Worm (Caenorhabditis elegans): Measurements from ENCODE around the gene T13C2.2.

The T13C2.2 gene

ce11 chrII:6835500-6835899 is 43.5 kb downstream of the T13C2.2 start:
- TF ChIP-seq nhr-2 (tag; optimal IDR thresholded peaks at IDR 0.05) (peak; percentile 40), nhr-76 (tag; optimal IDR thresholded peaks at IDR 0.05) (no peak), unc-62 (GFP tag; optimal IDR thresholded peaks at IDR 0.05) (peak; percentile 91), lsy-2 (tag; optimal IDR thresholded peaks at IDR 0.05) (no peak), ceh-83 (GFP tag; optimal IDR thresholded peaks at IDR 0.05) (peak; percentile 35), elt-1 (tag; optimal IDR thresholded peaks at IDR 0.05; ENCODE audit: borderline replicate concordance, insufficient read depth) (no peak), ceh-39 (tag; optimal IDR thresholded peaks at IDR 0.05) (peak; percentile 24), ces-1 (GFP tag; optimal IDR thresholded peaks at IDR 0.05) (peak; percentile 97), sptf-1 (tag; optimal IDR thresholded peaks at IDR 0.05) (no peak)

DNA sequence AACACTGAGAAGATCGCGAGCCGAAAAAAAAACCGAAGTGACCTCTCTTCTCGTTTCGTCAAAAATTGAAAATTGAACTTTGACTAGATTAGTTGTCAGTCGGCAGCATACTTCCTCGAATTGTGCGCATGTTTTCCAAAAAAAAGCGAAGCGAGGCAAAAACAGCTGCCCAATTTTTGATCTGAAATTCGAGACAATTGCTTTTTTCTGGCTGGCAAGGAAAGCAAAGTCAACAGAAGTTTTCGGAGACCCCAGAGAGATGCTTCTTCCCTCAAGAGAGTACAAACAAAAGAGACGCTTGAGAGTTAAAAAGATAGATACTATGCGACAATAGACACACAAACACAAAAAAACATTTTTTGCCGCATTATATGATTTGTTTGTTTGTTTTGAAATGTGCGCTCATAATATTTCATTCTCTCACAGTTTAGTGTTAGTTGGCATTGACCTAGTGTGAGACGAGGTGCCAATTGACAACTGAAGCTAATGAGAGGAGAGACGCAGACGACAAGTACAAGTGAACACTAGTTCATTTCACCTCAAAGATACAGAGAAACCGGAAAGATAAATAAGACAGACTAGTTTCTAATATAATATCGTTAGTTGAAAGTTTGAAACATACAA is 44.1 kb downstream of the T13C2.2 start:
- TF ChIP-seq ham-2 (GFP tag; optimal IDR thresholded peaks at IDR 0.05) (no peak), zip-8 (tag; optimal IDR thresholded peaks at IDR 0.05) (no peak), unc-39 (tag; optimal IDR thresholded peaks at IDR 0.05) (no peak), mep-1 (tag; optimal IDR thresholded peaks at IDR 0.05) (no peak), bed-3 (GFP tag; optimal IDR thresholded peaks at IDR 0.05) (no peak), snpc-4 (tag; optimal IDR thresholded peaks at IDR 0.05) (no peak), elt-1 (tag; optimal IDR thresholded peaks at IDR 0.05; ENCODE audit: borderline replicate concordance, insufficient read depth) (no peak), tbx-8 (GFP tag; optimal IDR thresholded peaks at IDR 0.05) (no peak), nhr-2 (tag; optimal IDR thresholded peaks at IDR 0.05) (no peak), ztf-11 (tag; optimal IDR thresholded peaks at IDR 0.05) (no peak), elt-3 (tag; optimal IDR thresholded peaks at IDR 0.05) (no peak), ces-1 (GFP tag; optimal IDR thresholded peaks at IDR 0.05) (peak; percentile 43), pha-4 (tag; optimal IDR thresholded peaks at IDR 0.05) (peak; percentile 27), mls-2 (tag; optimal IDR thresholded peaks at IDR 0.05) (no peak), ceh-39 (tag; optimal IDR thresholded peaks at IDR 0.05) (no peak), nhr-28 (tag; optimal IDR thresholded peaks at IDR 0.05) (no peak), hlh-1 (tag; optimal IDR thresholded peaks at IDR 0.05) (peak; percentile 33), drap-1 (GFP tag; optimal IDR thresholded peaks at IDR 0.05) (no peak), sem-2 (GFP tag; optimal IDR thresholded peaks at IDR 0.05) (no peak), blmp-1 (tag; optimal IDR thresholded peaks at IDR 0.05) (no peak), lin-13 (tag; optimal IDR thresholded peaks at IDR 0.05) (no peak), flh-1 (GFP tag; optimal IDR thresholded peaks at IDR 0.05) (no peak), ceh-43 (GFP tag; optimal IDR thresholded peaks at IDR 0.05) (no peak), sptf-1 (tag; optimal IDR thresholded peaks at IDR 0.05) (no peak), nhr-76 (tag; optimal IDR thresholded peaks at IDR 0.05) (no peak), mab-5 (tag; optimal IDR thresholded peaks at IDR 0.05) (no peak), lsy-2 (tag; optimal IDR thresholded peaks at IDR 0.05) (peak; percentile 9), cnd-1 (tag; optimal IDR thresholded peaks at IDR 0.05) (no peak), lin-32 (GFP tag; optimal IDR thresholded peaks at IDR 0.05) (no peak), nhr-12 (tag; optimal IDR thresholded peaks at IDR 0.05) (no peak), unc-62 (GFP tag; optimal IDR thresholded peaks at IDR 0.05) (peak; percentile 55), unc-120 (tag; optimal IDR thresholded peaks at IDR 0.05; ENCODE audit: poor library complexity, severe bottlenecking) (no peak), M03D4.4 (tag; optimal IDR thresholded peaks at IDR 0.05) (no peak), ceh-83 (GFP tag; optimal IDR thresholded peaks at IDR 0.05) (no peak), nhr-237 (tag; optimal IDR thresholded peaks at IDR 0.05) (no peak)

- TF ChIP-seq mab-5 (tag; optimal IDR thresholded peaks at IDR 0.05), result no peak
- TF ChIP-seq mep-1 (tag; optimal IDR thresholded peaks at IDR 0.05), result no peak
- TF ChIP-seq blmp-1 (tag; optimal IDR thresholded peaks at IDR 0.05), result peak; percentile 9
- no peak for TF ChIP-seq mls-2 (tag; optimal IDR thresholded peaks at IDR 0.05)
- no peak for TF ChIP-seq lin-13 (tag; optimal IDR thresholded peaks at IDR 0.05)
- peak; percentile 61 for TF ChIP-seq pha-4 (tag; optimal IDR thresholded peaks at IDR 0.05)
- no peak for TF ChIP-seq drap-1 (GFP tag; optimal IDR thresholded peaks at IDR 0.05)
- TF ChIP-seq lin-32 (GFP tag; optimal IDR thresholded peaks at IDR 0.05), result peak; percentile 2
- no peak for TF ChIP-seq sem-2 (GFP tag; optimal IDR thresholded peaks at IDR 0.05)
- no peak for TF ChIP-seq ztf-11 (tag; optimal IDR thresholded peaks at IDR 0.05)
- no peak for TF ChIP-seq ceh-83 (GFP tag; optimal IDR thresholded peaks at IDR 0.05)
- no peak for TF ChIP-seq lsy-2 (tag; optimal IDR thresholded peaks at IDR 0.05)
- no peak for TF ChIP-seq elt-3 (tag; optimal IDR thresholded peaks at IDR 0.05)
- TF ChIP-seq unc-39 (tag; optimal IDR thresholded peaks at IDR 0.05), result no peak
- no peak for TF ChIP-seq nhr-237 (tag; optimal IDR thresholded peaks at IDR 0.05)
Observed at ce11 chrII:6836762-6837566, 45.0 kb downstream of the T13C2.2 start.

Data from whole organism, mixed stage, embryonic.